Worm (Caenorhabditis elegans) whole organism, L4 larva: ENCODE measurements around the gene C24H11.1.
A peak's percentile ranks its signal among the peaks of the same experiment; 100 is the strongest.

Experiments used
- R02D3.7 ChIP-seq: fragments of 150-350 bp; sonication (generic microtip); optimal IDR thresholded peaks from 3 replicates; lab custom pipeline; 2014; ENCODE audit warnings: missing biosample characterization, missing genetic modification characterization
- T20F7.1 ChIP-seq: fragments of 200-800 bp; sonication (Bioruptor generic); optimal IDR thresholded peaks from 2 replicates; lab custom pipeline; 2018; ENCODE audit warnings: mild to moderate bottlenecking, missing genetic modification characterization, missing compliant biosample characterization
- Y105C5A.15 ChIP-seq: fragments of 200-800 bp; sonication (Bioruptor generic); IDR thresholded peaks from 2 replicates; pipeline ENCODE4 v1.3.6; 2022; ENCODE audit warnings: missing genetic modification characterization, missing compliant biosample characterization
- Y48G9A.11 ChIP-seq: fragments of 200-800 bp; sonication (Bioruptor generic); IDR thresholded peaks from 2 replicates; pipeline ENCODE4 v1.3.6; 2022; ENCODE audit warnings: missing genetic modification reagents, missing genetic modification characterization, missing compliant biosample characterization
- Y5F2A.4 ChIP-seq: fragments of 200-800 bp; sonication (Bioruptor generic); optimal IDR thresholded peaks from 2 replicates; lab custom pipeline; 2018; ENCODE audit warnings: mild to moderate bottlenecking, missing genetic modification characterization, missing compliant biosample characterization
- aly-2 ChIP-seq: sonication (generic microtip); optimal IDR thresholded peaks from 2 replicates; lab custom pipeline; 2018; ENCODE audit warnings: missing biosample characterization, missing genetic modification characterization
- ceh-20 ChIP-seq: fragments of 200-800 bp; sonication (Bioruptor generic); IDR thresholded peaks from 2 replicates; pipeline ENCODE4 v1.3.6; 2022; ENCODE audit warnings: missing genetic modification reagents, missing genetic modification characterization, missing compliant biosample characterization
- ceh-28 ChIP-seq: fragments of 150-350 bp; optimal IDR thresholded peaks from 2 replicates; lab custom pipeline; 2014; ENCODE audit warnings: missing biosample characterization, missing genetic modification reagents, missing genetic modification characterization
- ceh-62 ChIP-seq: sonication (generic microtip); optimal IDR thresholded peaks from 2 replicates; lab custom pipeline; 2017; ENCODE audit warnings: missing biosample characterization, missing genetic modification characterization
- ceh-82 ChIP-seq: sonication (generic microtip); optimal IDR thresholded peaks from 2 replicates; lab custom pipeline; 2017; ENCODE audit warnings: missing biosample characterization, missing genetic modification characterization
- ces-1 ChIP-seq: fragments of 150-350 bp; sonication (generic microtip); optimal IDR thresholded peaks from 4 replicates; lab custom pipeline; 2014; ENCODE audit warnings: missing biosample characterization, missing genetic modification reagents, missing genetic modification characterization
- cey-2 ChIP-seq: sonication (generic microtip); optimal IDR thresholded peaks from 3 replicates; lab custom pipeline; 2017; ENCODE audit warnings: missing genetic modification characterization, mild to moderate bottlenecking, missing compliant biosample characterization, antibody characterized with exemption, borderline replicate concordance; ENCODE audit not compliant: insufficient read depth
- ctbp-1 ChIP-seq: fragments of 200-800 bp; sonication (Bioruptor generic); IDR thresholded peaks from 2 replicates; pipeline ENCODE4 v1.3.6; 2022; ENCODE audit warnings: missing genetic modification reagents, missing genetic modification characterization, missing compliant biosample characterization
- daf-16 ChIP-seq, 3 experiments: sonication (generic microtip); optimal IDR thresholded peaks; 2 replicates each; lab custom pipeline; 2016 to 2017; ENCODE audit warnings: missing genetic modification characterization in 3 of 3, missing genetic modification reagents in 3 of 3, mild to moderate bottlenecking in 2 of 3, missing compliant biosample characterization in 2 of 3, missing biosample characterization in 1 of 3, moderate library complexity in 1 of 3
- dmd-6 ChIP-seq: fragments of 200-800 bp; sonication (Bioruptor generic); IDR thresholded peaks from 2 replicates; pipeline ENCODE4 v1.3.6; 2022; ENCODE audit warnings: missing genetic modification reagents, missing genetic modification characterization, missing compliant biosample characterization
- dmd-8 ChIP-seq: fragments of 200-800 bp; sonication (Bioruptor generic); IDR thresholded peaks from 2 replicates; pipeline ENCODE4 v1.3.6; 2022; ENCODE audit warnings: missing genetic modification characterization, missing compliant biosample characterization
- dpl-1 ChIP-seq: fragments of 150-350 bp; optimal IDR thresholded peaks from 2 replicates; lab custom pipeline; 2014; ENCODE audit warnings: missing biosample characterization, missing genetic modification reagents, missing genetic modification characterization
- duxl-1 ChIP-seq: sonication (generic microtip); optimal IDR thresholded peaks from 2 replicates; lab custom pipeline; 2016; ENCODE audit warnings: mild to moderate bottlenecking, missing genetic modification characterization, moderate library complexity, missing compliant biosample characterization; ENCODE audit not compliant: poor library complexity
- dve-1 ChIP-seq: sonication (generic microtip); optimal IDR thresholded peaks from 2 replicates; lab custom pipeline; 2017; ENCODE audit warnings: antibody characterized with exemption, mild to moderate bottlenecking, missing genetic modification characterization, missing compliant biosample characterization; ENCODE audit not compliant: insufficient read depth
- fos-1 ChIP-seq: fragments of 150-350 bp; optimal IDR thresholded peaks from 2 replicates; lab custom pipeline; 2014; ENCODE audit warnings: missing biosample characterization, missing genetic modification characterization
- hlh-11 ChIP-seq: fragments of 200-800 bp; sonication (Bioruptor generic); optimal IDR thresholded peaks from 2 replicates; lab custom pipeline; 2018; ENCODE audit warnings: mild to moderate bottlenecking, missing genetic modification characterization, missing compliant biosample characterization
- hlh-30 ChIP-seq: sonication (generic microtip); optimal IDR thresholded peaks from 2 replicates; lab custom pipeline; 2017; ENCODE audit warnings: antibody characterized with exemption, mild to moderate bottlenecking, missing genetic modification characterization, missing compliant biosample characterization; ENCODE audit not compliant: insufficient read depth
- jun-1 ChIP-seq: fragments of 150-350 bp; optimal IDR thresholded peaks from 2 replicates; lab custom pipeline; 2014; ENCODE audit warnings: missing biosample characterization, missing genetic modification reagents, missing genetic modification characterization
- lin-13 ChIP-seq: fragments of 150-350 bp; optimal IDR thresholded peaks from 2 replicates; lab custom pipeline; 2014; ENCODE audit warnings: missing biosample characterization, missing genetic modification reagents, missing genetic modification characterization
- lin-29 ChIP-seq: fragments of 200-800 bp; sonication (Bioruptor generic); IDR thresholded peaks from 2 replicates; pipeline ENCODE4 v1.3.6; 2022; ENCODE audit warnings: missing genetic modification reagents, missing genetic modification characterization, missing compliant biosample characterization
- lin-39 ChIP-seq: fragments of 150-350 bp; optimal IDR thresholded peaks from 2 replicates; lab custom pipeline; 2014; ENCODE audit warnings: missing biosample characterization, missing genetic modification reagents, missing genetic modification characterization
- lsy-2 ChIP-seq, 2 experiments: fragments of 150-350 bp in 1 of 2; sonication (generic microtip) in 1 of 2; optimal IDR thresholded peaks; 2 replicates each; lab custom pipeline; 2014 to 2017; ENCODE audit warnings: missing biosample characterization in 2 of 2, missing genetic modification characterization in 2 of 2
- madf-5 ChIP-seq, 2 experiments: fragments of 200-800 bp; sonication (Bioruptor generic); IDR thresholded peaks; 2 replicates each; pipeline ENCODE4 v1.3.6; 2022; ENCODE audit warnings: missing compliant biosample characterization in 2 of 2, missing genetic modification characterization in 2 of 2
- mdl-1 ChIP-seq, 2 experiments: fragments of 150-350 bp in 1 of 2; sonication (generic microtip) in 1 of 2; optimal IDR thresholded peaks; 2 replicates each; lab custom pipeline; 2014 to 2017; ENCODE audit warnings: missing biosample characterization in 2 of 2, missing genetic modification characterization in 2 of 2
- mep-1 ChIP-seq: fragments of 150-350 bp; sonication (generic microtip); optimal IDR thresholded peaks from 3 replicates; lab custom pipeline; 2014; ENCODE audit warnings: missing biosample characterization, missing genetic modification characterization
- mes-2 ChIP-seq: sonication (generic microtip); optimal IDR thresholded peaks from 2 replicates; lab custom pipeline; 2016; ENCODE audit warnings: missing genotype, mild to moderate bottlenecking, missing genetic modification characterization, missing compliant biosample characterization; ENCODE audit not compliant: poor library complexity, severe bottlenecking
- nhr-10 ChIP-seq: fragments of 150-350 bp; optimal IDR thresholded peaks from 2 replicates; lab custom pipeline; 2014; ENCODE audit warnings: missing biosample characterization, missing genetic modification characterization
- nhr-102 ChIP-seq: sonication (generic microtip); optimal IDR thresholded peaks from 2 replicates; lab custom pipeline; 2016; ENCODE audit warnings: mild to moderate bottlenecking, missing genetic modification characterization, moderate library complexity, missing compliant biosample characterization
- nhr-237 ChIP-seq: sonication (generic microtip); optimal IDR thresholded peaks from 2 replicates; lab custom pipeline; 2017; ENCODE audit warnings: missing biosample characterization, missing genetic modification characterization
- nhr-28 ChIP-seq: fragments of 150-350 bp; optimal IDR thresholded peaks from 2 replicates; lab custom pipeline; 2014; ENCODE audit warnings: missing biosample characterization, missing genetic modification characterization
- nhr-41 ChIP-seq: fragments of 200-800 bp; sonication (Bioruptor generic); IDR thresholded peaks from 2 replicates; pipeline ENCODE4 v1.3.6; 2022; ENCODE audit warnings: missing genetic modification reagents, missing genetic modification characterization, missing compliant biosample characterization
- nhr-6 ChIP-seq: fragments of 150-350 bp; optimal IDR thresholded peaks from 2 replicates; lab custom pipeline; 2014; ENCODE audit warnings: missing biosample characterization, missing genetic modification characterization
- nhr-76 ChIP-seq: fragments of 150-350 bp; optimal IDR thresholded peaks from 2 replicates; lab custom pipeline; 2014; ENCODE audit warnings: missing biosample characterization, missing genetic modification characterization
- php-3 ChIP-seq: fragments of 200-800 bp; sonication (Bioruptor generic); IDR thresholded peaks from 2 replicates; pipeline ENCODE4 v1.3.6; 2022; ENCODE audit warnings: missing genetic modification reagents, missing genetic modification characterization, missing compliant biosample characterization
- pqm-1 ChIP-seq: sonication (generic microtip); optimal IDR thresholded peaks from 2 replicates; lab custom pipeline; 2017; ENCODE audit warnings: missing biosample characterization, missing genetic modification characterization
- rbr-2 ChIP-seq: sonication (generic microtip); optimal IDR thresholded peaks from 2 replicates; lab custom pipeline; 2016; ENCODE audit warnings: missing genotype, missing genetic modification characterization, missing compliant biosample characterization
- set-16 ChIP-seq: fragments of 200-800 bp; sonication (Bioruptor generic); IDR thresholded peaks from 2 replicates; pipeline ENCODE4 v1.3.6; 2022; ENCODE audit warnings: missing genetic modification reagents, missing genetic modification characterization, missing compliant biosample characterization
- snpc-4 ChIP-seq: fragments of 150-350 bp; optimal IDR thresholded peaks from 2 replicates; lab custom pipeline; 2014; ENCODE audit warnings: missing biosample characterization, missing genetic modification characterization
- spr-1 ChIP-seq: sonication (generic microtip); optimal IDR thresholded peaks from 2 replicates; lab custom pipeline; 2016; ENCODE audit warnings: mild to moderate bottlenecking, missing genetic modification characterization, missing compliant biosample characterization
- spr-3 ChIP-seq: fragments of 200-800 bp; sonication (Bioruptor generic); optimal IDR thresholded peaks from 2 replicates; lab custom pipeline; 2018; ENCODE audit warnings: mild to moderate bottlenecking, missing genetic modification characterization, missing compliant biosample characterization
- unc-130 ChIP-seq: sonication (generic microtip); optimal IDR thresholded peaks from 2 replicates; lab custom pipeline; 2016; ENCODE audit warnings: missing genetic modification reagents, missing genetic modification characterization, missing compliant biosample characterization
- unc-39 ChIP-seq: sonication (generic microtip); optimal IDR thresholded peaks from 2 replicates; lab custom pipeline; 2017; ENCODE audit warnings: missing biosample characterization, missing genetic modification characterization
- unc-62 ChIP-seq, 3 experiments: fragments of 150-350 bp in 1 of 3; sonication (generic microtip); optimal IDR thresholded peaks in 2 of 3; peaks in 1 of 3; 1 replicate in 1 of 3; 2 replicates in 2 of 3; lab custom pipeline; 2014 to 2017; ENCODE audit warnings: missing biosample characterization in 3 of 3, missing genetic modification characterization in 3 of 3, missing genetic modification reagents in 3 of 3, missing genotype in 1 of 3
- vab-7 ChIP-seq: fragments of 200-800 bp; sonication (Bioruptor generic); IDR thresholded peaks from 2 replicates; pipeline ENCODE4 v1.3.6; 2022; ENCODE audit warnings: missing genetic modification reagents, missing genetic modification characterization, missing compliant biosample characterization
- zag-1 ChIP-seq: fragments of 150-350 bp; optimal IDR thresholded peaks from 2 replicates; lab custom pipeline; 2014; ENCODE audit warnings: missing biosample characterization, missing genetic modification characterization
- zip-11 ChIP-seq: fragments of 200-800 bp; sonication (Bioruptor generic); IDR thresholded peaks from 2 replicates; pipeline ENCODE4 v1.3.6; 2022; ENCODE audit warnings: missing genetic modification characterization, missing compliant biosample characterization

Gene C24H11.1

DNA sequence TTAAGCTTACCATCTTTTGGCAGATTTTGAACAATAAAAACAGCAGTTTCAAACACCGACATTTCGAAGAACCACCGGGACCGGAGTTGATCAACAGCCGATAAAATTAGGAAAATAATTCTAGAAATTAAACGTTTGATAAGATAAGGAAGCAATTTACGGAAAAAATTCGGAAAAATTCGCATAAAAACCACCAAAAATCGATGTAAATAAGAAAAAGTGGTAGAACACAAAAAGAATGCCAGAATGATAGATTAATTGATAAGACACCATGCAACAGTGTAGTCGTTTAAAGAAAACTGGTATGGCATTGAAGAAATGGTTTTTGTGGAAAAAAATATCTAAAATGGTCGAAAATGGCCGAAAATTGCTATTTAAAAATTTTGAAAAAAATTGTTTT, 34.9 kb downstream of the C24H11.1 start, which contains the start of gene maa-1:
Gene maa-1, minus strand, starts transcription at position 120 of the 400 bp plus-strand sequence.
- no peak for TF ChIP-seq spr-3 (GFP tag; lab: Kevin White, UChicago)
- TF ChIP-seq nhr-6, result no peak
- TF ChIP-seq lsy-2 (tag; optimal IDR thresholded peaks at IDR 0.05; lab: Kevin White, UChicago), result peak in 1 of 2 experiments; percentile 8
- no peak for TF ChIP-seq lin-13
- no peak for TF ChIP-seq madf-5 (GFP tag; IDR thresholded peaks at IDR 0.05; lab: Robert Waterston, UW)
- TF ChIP-seq Y105C5A.15 (GFP tag; lab: Robert Waterston, UW), result no peak
- no peak for TF ChIP-seq jun-1
- no peak for TF ChIP-seq ceh-62 (tag; lab: Kevin White, UChicago)
- no peak for TF ChIP-seq duxl-1 (tag; lab: Kevin White, UChicago)
- TF ChIP-seq lin-29, result no peak
- peak; percentile 39 for TF ChIP-seq pqm-1 (tag; lab: Kevin White, UChicago)
- no peak for TF ChIP-seq mep-1
- no peak for TF ChIP-seq ctbp-1
- TF ChIP-seq lin-39 (tag; lab: Kevin White, UChicago), result no peak
- TF ChIP-seq unc-62 (GFP tag; optimal IDR thresholded peaks at IDR 0.05 in 1 of 2; lab: Kevin White, UChicago), result no peak
- no peak for TF ChIP-seq unc-62 (tag; optimal IDR thresholded peaks at IDR 0.05; lab: Kevin White, UChicago)
- TF ChIP-seq set-16 (GFP tag; lab: Robert Waterston, UW), result no peak
- no peak for TF ChIP-seq R02D3.7 (tag; lab: Kevin White, UChicago)
- TF ChIP-seq nhr-237 (tag; lab: Kevin White, UChicago), result no peak
- no peak; the same call in 1 of the 2 replicates for TF ChIP-seq dmd-6
- TF ChIP-seq unc-130 (GFP tag; lab: Kevin White, UChicago), result no peak
- no peak for TF ChIP-seq dmd-8 (GFP tag; lab: Robert Waterston, UW)
- TF ChIP-seq dpl-1, result no peak
- TF ChIP-seq T20F7.1 (GFP tag; lab: Kevin White, UChicago), result no peak
- no peak for TF ChIP-seq nhr-41 (GFP tag; lab: Robert Waterston, UW)
- TF ChIP-seq mdl-1 (tag; optimal IDR thresholded peaks at IDR 0.05; lab: Kevin White, UChicago), result no peak
- TF ChIP-seq rbr-2 (tag; lab: Kevin White, UChicago), result no peak
- no peak for TF ChIP-seq Y5F2A.4
- TF ChIP-seq ceh-28 (tag; lab: Kevin White, UChicago), result no peak
- TF ChIP-seq cey-2 (tag; lab: Kevin White, UChicago), result no peak
- TF ChIP-seq nhr-10, result no peak
- TF ChIP-seq hlh-30 (tag; lab: Kevin White, UChicago), result no peak
- TF ChIP-seq nhr-28 (tag; lab: Kevin White, UChicago), result peak; percentile 78
- no peak for TF ChIP-seq spr-1
- TF ChIP-seq unc-39 (tag; lab: Kevin White, UChicago), result no peak
- TF ChIP-seq Y48G9A.11 (GFP tag; lab: Robert Waterston, UW), result no peak
- no peak for TF ChIP-seq ceh-20 (GFP tag; lab: Robert Waterston, UW)
- no peak for TF ChIP-seq mes-2
- peak; percentile 74 for TF ChIP-seq dve-1 (tag; lab: Kevin White, UChicago)
- TF ChIP-seq aly-2 (tag; lab: Kevin White, UChicago), result no peak
- TF ChIP-seq php-3 (GFP tag; lab: Robert Waterston, UW), result 0 out of 2 replicates have a peak, but pooled peaks have one; percentile 56
- peak; percentile 64 for TF ChIP-seq hlh-11 (tag; lab: Kevin White, UChicago)
- no peak for TF ChIP-seq zip-11
- no peak for TF ChIP-seq fos-1 (tag; lab: Kevin White, UChicago)
- TF ChIP-seq ces-1 (GFP tag; lab: Kevin White, UChicago), result no peak
- TF ChIP-seq nhr-102 (tag; lab: Kevin White, UChicago), result no peak
- TF ChIP-seq snpc-4 (tag; lab: Kevin White, UChicago), result no peak
- no peak for TF ChIP-seq nhr-76 (tag; lab: Kevin White, UChicago)
- no peak for TF ChIP-seq vab-7 (GFP tag; lab: Robert Waterston, UW)
- no peak for TF ChIP-seq daf-16 (GFP tag; optimal IDR thresholded peaks at IDR 0.05; lab: Kevin White, UChicago)
- peak; percentile 97 for TF ChIP-seq daf-16 (tag; optimal IDR thresholded peaks at IDR 0.05; lab: Kevin White, UChicago)
- no peak for TF ChIP-seq ceh-82 (tag; lab: Kevin White, UChicago)
- TF ChIP-seq zag-1 (tag; lab: Kevin White, UChicago), result no peak
